Worm (Caenorhabditis elegans): ENCODE measurements around the gene nhr-231.

Gene nhr-231

DNA sequence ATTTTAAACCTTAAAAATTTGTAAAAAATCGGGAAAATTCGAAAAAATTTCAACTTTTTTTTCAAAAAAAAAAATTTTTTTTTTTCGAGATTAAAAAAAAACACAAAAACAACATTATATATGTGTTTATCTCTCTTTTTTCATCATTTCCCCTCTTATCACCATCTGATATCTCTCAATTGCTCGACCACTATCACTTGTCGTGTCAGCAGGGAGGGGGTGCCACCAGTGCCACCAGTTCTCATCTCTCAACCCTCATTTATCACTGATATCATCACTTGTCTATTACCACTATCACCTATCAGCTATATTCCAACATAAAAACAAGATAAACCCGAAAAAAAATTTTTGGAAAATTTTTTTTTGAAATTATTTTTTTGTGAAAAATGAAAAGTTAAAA lies 35.7 kb downstream of the nhr-231 start (continued):
- TF ChIP-seq T26A8.4 (GFP tag; IDR thresholded peaks at IDR 0.05) (no peak), nhr-6 (tag; optimal IDR thresholded peaks at IDR 0.05) (no peak), D1046.2 (GFP tag; IDR thresholded peaks at IDR 0.05) (no peak), egl-43 (GFP tag; IDR thresholded peaks at IDR 0.05) (no peak), snpc-1.2 (GFP tag; IDR thresholded peaks at IDR 0.05) (no peak), ceh-62 (tag; optimal IDR thresholded peaks at IDR 0.05) (no peak), duxl-1 (tag; optimal IDR thresholded peaks at IDR 0.05; ENCODE audit: poor library complexity) (no peak), ZK337.2 (GFP tag; IDR thresholded peaks at IDR 0.05) (no peak), zfp-2 (tag; optimal IDR thresholded peaks at IDR 0.05) (no peak), dpl-1 (GFP tag; optimal IDR thresholded peaks at IDR 0.05) (no peak), nhr-28 (tag; optimal IDR thresholded peaks at IDR 0.05) (peak; percentile 30), madf-9 (GFP tag; conservative IDR thresholded peaks at IDR 0.05) (no peak), egl-27 (tag; optimal IDR thresholded peaks at IDR 0.05) (no peak), snpc-4 (tag; optimal IDR thresholded peaks at IDR 0.05) (no peak), ceh-32 (tag; optimal IDR thresholded peaks at IDR 0.05; ENCODE audit: poor library complexity) (no peak), F37D6.2 (tag; optimal IDR thresholded peaks at IDR 0.05) (no peak), arid-1 (GFP tag; conservative IDR thresholded peaks at IDR 0.05) (no peak), tra-1 (GFP tag; IDR thresholded peaks at IDR 0.05) (no peak), F44E2.7 (GFP tag; IDR thresholded peaks at IDR 0.05) (no peak), lin-15B (tag; optimal IDR thresholded peaks at IDR 0.05) (no peak), nhr-11 (tag; optimal IDR thresholded peaks at IDR 0.05) (no peak), aha-1 (tag) (no peak), ceh-44 (GFP tag; IDR thresholded peaks at IDR 0.05) (no peak), rbr-2 (tag; optimal IDR thresholded peaks at IDR 0.05) (no peak), unc-62 (GFP tag; optimal IDR thresholded peaks at IDR 0.05 in 1 of 2) (peak in 1 of 2 experiments; percentile 43), unc-62 (tag; optimal IDR thresholded peaks at IDR 0.05) (no peak), spr-3 (GFP tag; optimal IDR thresholded peaks at IDR 0.05) (no peak), unc-39 (tag; optimal IDR thresholded peaks at IDR 0.05) (no peak), hlh-30 (tag; optimal IDR thresholded peaks at IDR 0.05; ENCODE audit: insufficient read depth) (peak; percentile 44), ces-1 (GFP tag; optimal IDR thresholded peaks at IDR 0.05) (no peak), daf-12 (tag; optimal IDR thresholded peaks at IDR 0.05) (no peak), ceh-28 (tag; optimal IDR thresholded peaks at IDR 0.05) (no peak), attf-4 (tag; optimal IDR thresholded peaks at IDR 0.05) (no peak), pqm-1 (tag; optimal IDR thresholded peaks at IDR 0.05) (peak; percentile 67), nhr-10 (tag; optimal IDR thresholded peaks at IDR 0.05) (no peak), ctbp-1 (GFP tag; IDR thresholded peaks at IDR 0.05) (no peak), F26F4.8 (GFP tag; conservative IDR thresholded peaks at IDR 0.05) (no peak), nhr-48 (tag; optimal IDR thresholded peaks at IDR 0.05) (peak; percentile 32), Y48G9A.11 (GFP tag; IDR thresholded peaks at IDR 0.05) (no peak), zip-2 (tag; optimal IDR thresholded peaks at IDR 0.05) (no peak), lin-29 (GFP tag; IDR thresholded peaks at IDR 0.05) (no peak), vab-7 (GFP tag; IDR thresholded peaks at IDR 0.05) (no peak), R02D3.7 (tag; optimal IDR thresholded peaks at IDR 0.05) (no peak), mxl-3 (GFP tag; optimal IDR thresholded peaks at IDR 0.05) (no peak), nhr-111 (GFP tag; optimal IDR thresholded peaks at IDR 0.05) (no peak), Y105C5A.15 (GFP tag; IDR thresholded peaks at IDR 0.05) (no peak), madf-5 (GFP tag; IDR thresholded peaks at IDR 0.05) (no peak), nhr-42 (GFP tag; IDR thresholded peaks at IDR 0.05) (no peak), spr-1 (tag; optimal IDR thresholded peaks at IDR 0.05) (no peak), tag-97 (GFP tag; IDR thresholded peaks at IDR 0.05) (no peak), hlh-11 (tag; optimal IDR thresholded peaks at IDR 0.05) (peak; percentile 75), nhr-41 (GFP tag; IDR thresholded peaks at IDR 0.05) (no peak), nhr-237 (tag; optimal IDR thresholded peaks at IDR 0.05) (no peak), cey-2 (tag; optimal IDR thresholded peaks at IDR 0.05; ENCODE audit: borderline replicate concordance, insufficient read depth) (no peak)

All from whole organism, L4 larva.